Fruit fly (Drosophila melanogaster) whole organism, embryonic: Measurements from ENCODE around the gene sll.

Source experiments
- CG12236 ChIP-seq: fragments of 200-800 bp; sonication (Bioruptor generic); optimal IDR thresholded peaks from 2 replicates; lab custom pipeline; 2016; ENCODE audit warnings: missing biosample characterization, missing genetic modification characterization
- CG2202 ChIP-seq: fragments of 200-800 bp; sonication (Bioruptor generic); optimal IDR thresholded peaks from 2 replicates; lab custom pipeline; 2018; ENCODE audit warnings: missing biosample characterization, mild to moderate bottlenecking, missing genetic modification characterization
- CG6683 ChIP-seq: fragments of 200-800 bp; sonication (Bioruptor generic); optimal IDR thresholded peaks from 2 replicates; lab custom pipeline; 2017; ENCODE audit warnings: missing biosample characterization, mild to moderate bottlenecking, missing genetic modification characterization, missing genetic modification reagents
- CG9932 ChIP-seq: fragments of 200-800 bp; sonication (Bioruptor generic); IDR thresholded peaks from 2 replicates; pipeline ENCODE4 v1.3.6; 2022; ENCODE audit warnings: missing biosample characterization, missing genetic modification characterization
- CrebB ChIP-seq: fragments of 200-800 bp; sonication (Bioruptor generic); optimal IDR thresholded peaks from 3 replicates; lab custom pipeline; 2018; ENCODE audit warnings: missing biosample characterization, mild to moderate bottlenecking, missing genetic modification characterization
- HLHmδ ChIP-seq: fragments of 200-800 bp; sonication (Bioruptor generic); optimal IDR thresholded peaks from 2 replicates; lab custom pipeline; 2018; ENCODE audit warnings: missing biosample characterization, mild to moderate bottlenecking, missing genetic modification characterization, moderate library complexity
- Lhr ChIP-seq: fragments of 200-800 bp; sonication (Bioruptor generic); optimal IDR thresholded peaks from 3 replicates; lab custom pipeline; 2017; ENCODE audit warnings: mild to moderate bottlenecking, missing biosample characterization, missing genetic modification reagents, missing genetic modification characterization
- crol ChIP-seq: fragments of 200-800 bp; sonication (Bioruptor generic); IDR thresholded peaks from 2 replicates; pipeline ENCODE4 v1.3.6; 2022; ENCODE audit warnings: missing biosample characterization, missing genetic modification characterization
- da ChIP-seq: fragments of 200-800 bp; sonication (Bioruptor generic); optimal IDR thresholded peaks from 2 replicates; lab custom pipeline; 2016; ENCODE audit warnings: missing biosample characterization, missing genetic modification characterization
- dysf ChIP-seq: fragments of 200-800 bp; sonication (Bioruptor generic); IDR thresholded peaks from 3 replicates; pipeline ENCODE4 v1.3.6; 2022; ENCODE audit warnings: missing biosample characterization, missing genetic modification characterization

dm6 chr3R:17611411-17611810, 5.5 kb downstream of the sll start, which contains the start of gene Edg91:
- no peak for TF ChIP-seq CrebB
- no peak for TF ChIP-seq CG6683 (GFP tag; lab: Kevin White, UChicago)
- no peak for TF ChIP-seq crol (GFP tag; lab: Robert Waterston, UW)
- no peak for TF ChIP-seq HLHmδ (GFP tag; lab: Kevin White, UChicago)
- TF ChIP-seq CG12236 = no peak
- no peak for TF ChIP-seq CG9932 (GFP tag; lab: Robert Waterston, UW)
- TF ChIP-seq dysf (GFP tag; lab: Robert Waterston, UW) = no peak
- no peak for TF ChIP-seq Lhr (GFP tag; lab: Kevin White, UChicago)
- TF ChIP-seq da = no peak
- TF ChIP-seq CG2202 (tag; lab: Kevin White, UChicago) = no peak
